Fruit fly (Drosophila melanogaster): Measurements from ENCODE around the gene CG13999.

The CG13999 gene

DNA sequence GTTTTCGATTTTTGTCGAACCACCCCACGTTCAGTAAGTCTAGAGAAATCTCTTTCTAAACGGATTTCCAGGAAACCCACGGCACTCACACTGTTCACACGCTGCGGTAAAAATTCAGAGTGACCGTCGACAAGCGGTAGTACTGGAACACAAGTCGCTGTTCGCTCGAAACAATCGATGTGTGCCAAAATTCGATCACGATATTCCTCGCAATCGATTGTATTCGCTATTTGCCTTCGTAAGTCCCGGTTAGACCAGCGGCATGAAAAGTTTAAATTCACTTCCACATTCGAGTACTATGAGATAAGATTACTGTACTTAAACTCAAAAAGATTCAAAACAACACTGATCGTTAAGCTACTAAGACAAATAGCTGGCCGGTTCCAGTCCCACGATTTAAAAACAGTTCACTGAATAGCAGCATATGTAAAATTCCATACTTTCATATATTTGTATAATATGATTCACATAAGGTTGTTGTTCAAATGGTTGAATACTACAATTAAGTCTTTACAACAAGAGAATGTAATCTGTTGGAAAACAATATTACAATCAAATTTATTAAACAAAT is 24.7 kb upstream of the CG13999 start, which contains the start of gene chic (continued):
- TF ChIP-seq MESR4 (GFP tag; optimal IDR thresholded peaks at IDR 0.05) (peak; percentile 58), CG31224 (GFP tag; IDR thresholded peaks at IDR 0.05) (no peak), Mrtf (GFP tag; IDR thresholded peaks at IDR 0.05) (no peak), H2.0 (GFP tag; IDR thresholded peaks at IDR 0.05) (no peak), twi (tag; optimal IDR thresholded peaks at IDR 0.05) (no peak), sens (GFP tag) (peak; percentile 64), CG12391 (tag; optimal IDR thresholded peaks at IDR 0.05) (no peak), slou (GFP tag; optimal IDR thresholded peaks at IDR 0.05) (no peak), CG2199 (GFP tag; IDR thresholded peaks at IDR 0.05) (no peak), CG6272 (GFP tag; IDR thresholded peaks at IDR 0.05) (0 out of 2 replicates have a peak, but pooled peaks have one; percentile 10), pfk (GFP tag; optimal IDR thresholded peaks at IDR 0.05) (peak; percentile 29), CG34422 (GFP tag; IDR thresholded peaks at IDR 0.05) (no peak), h (optimal IDR thresholded peaks at IDR 0.05) (no peak), gcm2 (GFP tag; optimal IDR thresholded peaks at IDR 0.05) (no peak), Atf6 (GFP tag; IDR thresholded peaks at IDR 0.05) (no peak), CG3995 (GFP tag; optimal IDR thresholded peaks at IDR 0.05) (peak; percentile 90), HmgD (GFP tag; optimal IDR thresholded peaks at IDR 0.05) (peak; percentile 38), Hand (GFP tag; optimal IDR thresholded peaks at IDR 0.05) (peak; percentile 18), CG17568 (GFP tag; optimal IDR thresholded peaks at IDR 0.05) (no peak), CG15011 (GFP tag; optimal IDR thresholded peaks at IDR 0.05) (no peak), nau (GFP tag; optimal IDR thresholded peaks at IDR 0.05) (no peak), disco-r (GFP tag; optimal IDR thresholded peaks at IDR 0.05) (no peak), CG10274 (GFP tag; optimal IDR thresholded peaks at IDR 0.05) (no peak), gsb (GFP tag; IDR thresholded peaks at IDR 0.05) (no peak), her (GFP tag; optimal IDR thresholded peaks at IDR 0.05) (peak; percentile 20), Asciz (GFP tag; optimal IDR thresholded peaks at IDR 0.05) (peak; percentile 13), lola (GFP tag; optimal IDR thresholded peaks at IDR 0.05) (no peak), Meics (GFP tag; optimal IDR thresholded peaks at IDR 0.05) (peak; percentile 32), CG17385 (GFP tag; optimal IDR thresholded peaks at IDR 0.05) (no peak), CG11398 (GFP tag; optimal IDR thresholded peaks at IDR 0.05) (peak; percentile 7), CG34376 (GFP tag; optimal IDR thresholded peaks at IDR 0.05) (no peak), bigmax (GFP tag; optimal IDR thresholded peaks at IDR 0.05) (no peak), CG2678 (tag; optimal IDR thresholded peaks at IDR 0.05) (no peak), MBD-R2 (GFP tag; IDR thresholded peaks at IDR 0.05) (no peak), dysf (GFP tag; IDR thresholded peaks at IDR 0.05) (no peak), pzg (GFP tag; optimal IDR thresholded peaks at IDR 0.05) (peak; percentile 85), danr (GFP tag; IDR thresholded peaks at IDR 0.05) (no peak), Gug (GFP tag; IDR thresholded peaks at IDR 0.05) (peak; percentile 18; the same call in 1 of the 4 replicates), CG4820 (GFP tag; optimal IDR thresholded peaks at IDR 0.05) (peak; percentile 5), emc (GFP tag; optimal IDR thresholded peaks at IDR 0.05) (peak; percentile 23), jigr1 (GFP tag; IDR thresholded peaks at IDR 0.05) (no peak), CG18599 (GFP tag; optimal IDR thresholded peaks at IDR 0.05) (peak; percentile 16), oc (tag; optimal IDR thresholded peaks at IDR 0.05) (no peak), ERR (GFP tag; optimal IDR thresholded peaks at IDR 0.05) (peak; percentile 3), Pdp1 (GFP tag; optimal IDR thresholded peaks at IDR 0.05) (no peak), CG6854 (GFP tag; optimal IDR thresholded peaks at IDR 0.05) (no peak), CG5245 (GFP tag; optimal IDR thresholded peaks at IDR 0.05) (no peak), Med (GFP tag) (peak; percentile 79), sim (GFP tag; IDR thresholded peaks at IDR 0.05) (no peak), CG16863 (GFP tag; optimal IDR thresholded peaks at IDR 0.05) (no peak), ind (GFP tag; optimal IDR thresholded peaks at IDR 0.05) (peak; percentile 26), Bdp1 (GFP tag; optimal IDR thresholded peaks at IDR 0.05) (no peak)
